Fruit fly (Drosophila melanogaster) Kc167 (cell line): ENCODE results near the gene Rab3GAP1.

Experiments used
- Myc ChIP-seq: fragments of >200 bp; optimal IDR thresholded peaks from 2 replicates; lab custom pipeline; 2017; ENCODE audit warnings: missing external identifiers
- Sin3A ChIP-seq: fragments of >200 bp; optimal IDR thresholded peaks from 2 replicates; lab custom pipeline; 2018; ENCODE audit warnings: missing external identifiers
- h ChIP-seq: fragments of >200 bp; optimal IDR thresholded peaks from 3 replicates; lab custom pipeline; 2018; ENCODE audit warnings: missing external identifiers
- insv ChIP-seq: fragments of >200 bp; optimal IDR thresholded peaks from 3 replicates; lab custom pipeline; 2018; ENCODE audit warnings: missing external identifiers
- psq ChIP-seq: fragments of >200 bp; optimal IDR thresholded peaks from 2 replicates; lab custom pipeline; 2017; ENCODE audit warnings: missing external identifiers
- ttk ChIP-seq: sonication (Bioruptor generic); optimal IDR thresholded peaks from 2 replicates; lab custom pipeline; 2017; ENCODE audit warnings: missing external identifiers

Gene Rab3GAP1

DNA sequence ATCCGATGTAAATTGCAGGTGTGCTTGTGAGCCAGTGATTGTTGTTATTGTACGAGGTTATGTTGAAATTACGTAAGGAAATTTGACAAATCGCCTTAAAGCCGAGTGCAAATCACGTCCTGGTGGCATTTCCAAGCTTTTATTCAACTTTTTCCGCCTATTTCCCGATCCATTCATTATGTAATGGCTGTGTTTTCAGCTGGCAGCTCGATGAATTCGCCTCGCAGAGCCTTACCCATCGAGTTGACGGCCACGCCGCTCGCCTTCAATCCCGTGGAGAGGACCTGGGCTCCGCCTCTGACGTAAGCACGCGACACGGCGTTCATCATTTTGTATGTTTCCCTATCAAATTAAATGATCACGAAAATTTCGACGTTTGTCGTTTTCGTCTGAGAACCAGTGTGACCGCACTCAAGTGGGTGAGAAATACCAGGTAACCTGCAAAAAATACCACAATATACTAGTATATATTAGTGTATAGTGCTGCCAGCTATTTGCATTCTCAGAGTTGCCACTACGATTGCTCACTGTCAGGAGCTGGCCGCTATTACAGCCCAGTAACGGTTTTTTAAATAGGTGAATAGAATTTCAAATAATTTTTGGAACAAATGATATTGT is 2.9 kb upstream of the Rab3GAP1 start, which contains the start of gene RFeSP:
Gene RFeSP (minus strand): TSS at position 413 of the 618 bp plus-strand sequence.
- TF ChIP-seq insv (lab: Kevin White, UChicago) = no peak
- no peak for TF ChIP-seq psq (lab: Kevin White, UChicago)
- TF ChIP-seq ttk (lab: Kevin White, UChicago) = no peak
- TF ChIP-seq Myc (lab: Kevin White, UChicago) = no peak
- TF ChIP-seq h (lab: Kevin White, UChicago) = no peak
- TF ChIP-seq Sin3A (lab: Kevin White, UChicago) = no peak

DNA sequence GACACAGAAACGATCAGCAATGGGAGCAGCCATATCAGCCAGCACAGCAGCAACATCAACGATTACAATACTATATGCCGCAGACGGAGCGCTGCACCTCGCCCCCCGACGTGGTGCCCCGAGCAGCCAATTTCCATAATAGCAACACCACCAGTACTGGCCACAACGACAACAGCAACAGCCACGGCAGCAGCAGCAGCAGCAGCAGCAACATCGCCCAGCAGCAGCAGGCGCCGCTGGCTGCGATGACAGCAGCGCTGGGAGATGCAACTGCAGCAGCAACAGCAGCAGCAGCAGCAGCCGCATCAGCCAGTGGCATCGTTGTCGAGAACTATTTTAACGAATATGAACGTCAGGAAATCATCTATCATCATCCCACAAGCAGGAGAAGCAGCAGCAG is 4.2 kb downstream of the Rab3GAP1 start:
- no peak for TF ChIP-seq ttk (lab: Kevin White, UChicago)
- no peak for TF ChIP-seq insv (lab: Kevin White, UChicago)
- no peak for TF ChIP-seq h (lab: Kevin White, UChicago)
- no peak for TF ChIP-seq Sin3A (lab: Kevin White, UChicago)
- no peak for TF ChIP-seq psq (lab: Kevin White, UChicago)
- TF ChIP-seq Myc (lab: Kevin White, UChicago) = no peak

DNA sequence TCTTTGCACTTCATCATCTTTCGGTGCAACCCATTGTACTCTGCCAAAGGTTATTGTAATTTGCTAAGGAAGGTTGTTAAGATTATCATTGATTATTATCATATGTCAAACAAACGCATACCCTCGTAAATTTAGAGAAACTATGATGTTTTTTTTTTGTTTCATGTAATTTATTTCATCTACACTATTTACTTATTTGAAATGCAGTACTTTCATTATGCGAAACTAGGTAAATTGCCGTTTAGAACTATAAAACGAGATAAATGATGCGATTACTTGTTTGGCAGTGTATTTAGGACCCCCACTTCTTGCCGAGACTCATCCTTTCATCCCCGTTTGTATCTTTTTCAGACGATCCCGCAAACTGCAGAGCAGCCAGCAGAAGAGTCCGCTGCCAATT is 7.1 kb downstream of the Rab3GAP1 start:
- TF ChIP-seq h (lab: Kevin White, UChicago) = no peak
- TF ChIP-seq insv (lab: Kevin White, UChicago) = no peak
- no peak for TF ChIP-seq Myc (lab: Kevin White, UChicago)
- TF ChIP-seq psq (lab: Kevin White, UChicago) = no peak
- no peak for TF ChIP-seq ttk (lab: Kevin White, UChicago)
- TF ChIP-seq Sin3A (lab: Kevin White, UChicago) = no peak

DNA sequence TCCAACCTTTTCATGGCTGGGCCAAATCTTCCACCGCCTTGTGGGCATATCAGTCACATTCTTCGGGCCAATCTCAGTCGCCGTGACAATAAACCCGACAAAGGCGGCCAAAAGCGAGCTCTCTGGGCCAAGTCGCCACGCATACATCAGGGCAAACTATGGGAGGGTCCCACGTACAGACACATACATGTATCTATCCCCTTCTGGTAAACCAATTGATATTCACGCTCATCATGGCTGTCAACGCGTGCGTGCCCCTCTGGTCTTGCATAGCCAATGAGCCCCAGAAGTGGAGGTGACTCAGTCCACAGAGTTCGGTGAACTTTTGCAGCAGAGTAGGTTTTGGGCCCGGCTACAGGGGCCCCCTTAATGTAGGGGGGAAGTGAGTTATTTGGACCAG is 14.3 kb downstream of the Rab3GAP1 start:
- no peak for TF ChIP-seq ttk (lab: Kevin White, UChicago)
- TF ChIP-seq Sin3A (lab: Kevin White, UChicago) = no peak
- TF ChIP-seq psq (lab: Kevin White, UChicago) = no peak
- no peak for TF ChIP-seq insv (lab: Kevin White, UChicago)
- TF ChIP-seq h (lab: Kevin White, UChicago) = no peak
- no peak for TF ChIP-seq Myc (lab: Kevin White, UChicago)

DNA sequence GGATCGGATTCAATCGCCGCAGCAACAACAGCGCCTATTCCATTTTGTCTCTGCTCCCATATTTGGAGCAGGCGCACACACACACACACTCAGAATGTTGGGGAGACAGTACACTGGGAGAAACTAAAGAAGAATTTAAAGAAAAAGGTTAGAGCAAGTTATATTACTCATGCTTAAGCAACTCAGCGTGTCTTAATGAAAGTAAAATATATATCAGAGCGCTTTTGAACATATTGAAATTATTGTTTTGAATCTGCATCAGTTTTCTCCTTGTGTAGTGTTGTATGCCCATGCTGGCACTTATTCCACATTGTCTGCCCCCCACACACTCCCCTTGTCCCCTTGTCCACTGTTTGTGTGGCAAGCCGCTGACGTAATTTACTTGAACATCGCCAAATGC is 20.8 kb downstream of the Rab3GAP1 start:
- TF ChIP-seq Myc (lab: Kevin White, UChicago) (no peak), ttk (lab: Kevin White, UChicago) (no peak)

DNA sequence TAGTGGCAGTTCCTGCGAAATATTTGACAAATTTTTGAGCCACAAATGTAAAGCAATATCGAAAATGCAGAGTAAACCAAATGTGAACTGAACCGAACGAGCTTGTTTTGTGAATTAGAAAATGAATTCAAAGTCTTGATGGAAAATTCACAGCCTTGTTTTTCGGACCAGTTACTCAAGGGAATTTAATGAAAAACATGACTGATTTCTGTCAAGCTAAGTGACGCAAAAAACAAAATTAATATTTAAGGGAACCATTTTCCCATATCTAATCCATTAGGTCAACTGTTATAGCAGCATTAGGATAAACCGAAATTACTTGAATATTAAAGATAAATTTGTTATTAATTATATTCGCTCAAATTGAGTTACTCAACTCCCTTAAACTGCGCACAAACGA is 23.9 kb downstream of the Rab3GAP1 start, which contains the start of gene nis:
Gene nis (minus strand): TSS at position 101 of the 400 bp plus-strand sequence.
- TF ChIP-seq Sin3A (lab: Kevin White, UChicago) (no peak), ttk (lab: Kevin White, UChicago) (no peak), psq (lab: Kevin White, UChicago) (no peak)

DNA sequence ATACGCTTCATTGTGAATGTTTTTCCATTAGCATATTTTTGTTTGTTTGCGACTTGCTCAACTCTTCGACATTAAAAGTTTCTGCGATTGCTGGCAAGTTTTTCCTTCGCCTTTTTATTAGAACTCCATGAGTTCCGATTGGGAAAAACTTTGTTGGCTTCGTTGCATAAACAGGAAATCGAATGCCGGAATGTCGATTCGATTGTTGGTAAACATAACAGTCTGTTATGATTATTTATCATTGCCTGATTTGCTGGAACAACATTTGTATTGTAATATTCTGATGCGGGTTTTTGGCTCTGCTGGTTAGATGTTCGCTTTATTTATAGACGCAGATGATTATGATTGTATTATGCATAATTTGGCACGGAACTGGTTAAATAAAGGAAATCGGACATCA is 31.2 kb downstream of the Rab3GAP1 start:
- TF ChIP-seq insv (lab: Kevin White, UChicago) = no peak
- TF ChIP-seq ttk (lab: Kevin White, UChicago) = no peak
- TF ChIP-seq Myc (lab: Kevin White, UChicago) = no peak
- no peak for TF ChIP-seq Sin3A (lab: Kevin White, UChicago)
- no peak for TF ChIP-seq psq (lab: Kevin White, UChicago)
- TF ChIP-seq h (lab: Kevin White, UChicago) = no peak

DNA sequence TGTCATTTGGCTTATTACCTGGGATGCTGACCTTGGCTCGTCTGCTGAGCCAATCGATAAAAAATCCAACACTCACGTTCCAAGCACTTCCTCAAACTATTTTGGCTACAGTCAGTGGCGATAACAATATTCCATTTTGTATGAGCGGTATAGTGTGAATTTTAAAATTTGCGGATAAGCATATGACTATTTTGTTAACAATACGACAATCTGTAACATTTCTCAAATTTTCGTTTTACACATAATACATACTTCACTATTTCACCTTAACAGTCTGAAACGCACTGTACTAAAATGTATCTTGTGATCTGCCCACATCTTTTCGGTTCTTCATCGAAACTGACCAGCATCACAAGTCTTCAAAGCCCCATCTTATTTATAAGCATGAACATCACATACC is 31.7 kb downstream of the Rab3GAP1 start:
- TF ChIP-seq h (lab: Kevin White, UChicago) (no peak), insv (lab: Kevin White, UChicago) (no peak), Sin3A (lab: Kevin White, UChicago) (no peak), psq (lab: Kevin White, UChicago) (no peak), Myc (lab: Kevin White, UChicago) (no peak), ttk (lab: Kevin White, UChicago) (no peak)

DNA sequence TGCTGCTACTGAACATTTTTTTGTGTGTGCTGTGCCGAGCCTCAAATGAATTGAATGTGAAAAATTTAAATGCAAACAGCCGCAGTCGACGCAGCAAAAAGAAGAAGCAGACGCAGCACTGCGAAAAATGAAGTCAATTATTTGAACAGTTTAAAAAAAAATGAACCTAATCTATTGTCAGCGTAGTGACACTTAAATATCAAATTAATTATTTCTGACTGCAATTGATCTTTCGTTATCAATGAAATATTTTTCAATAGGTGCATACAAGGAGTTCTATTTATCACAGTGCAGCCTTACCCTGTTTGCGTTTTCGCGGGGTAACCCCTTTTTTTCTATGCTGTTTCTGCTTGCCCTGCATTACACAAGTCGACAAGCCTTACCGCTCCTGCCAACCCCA is 35.4 kb downstream of the Rab3GAP1 start:
- TF ChIP-seq ttk (lab: Kevin White, UChicago) (no peak), h (lab: Kevin White, UChicago) (no peak), Myc (lab: Kevin White, UChicago) (no peak), psq (lab: Kevin White, UChicago) (no peak), insv (lab: Kevin White, UChicago) (no peak), Sin3A (lab: Kevin White, UChicago) (no peak)

DNA sequence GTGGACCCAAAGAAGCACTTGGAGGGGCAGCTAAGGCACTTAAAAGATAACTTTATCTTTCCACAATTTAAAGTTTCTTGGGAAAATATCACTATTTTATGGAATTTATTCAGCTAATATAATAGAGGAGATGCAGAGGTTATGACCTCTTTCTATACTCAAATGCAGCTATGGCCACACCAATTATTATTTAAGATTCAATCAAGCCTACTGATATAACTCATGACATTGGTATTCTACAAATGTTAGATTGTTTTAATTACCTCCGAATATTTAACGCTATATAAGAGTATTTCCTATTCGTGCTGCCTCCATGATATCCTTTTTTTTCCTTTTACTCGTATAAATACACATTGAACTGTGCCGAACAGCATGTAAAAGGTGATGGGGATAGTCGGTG is 36.9 kb downstream of the Rab3GAP1 start:
- TF ChIP-seq h (lab: Kevin White, UChicago) = no peak
- no peak for TF ChIP-seq insv (lab: Kevin White, UChicago)
- no peak for TF ChIP-seq ttk (lab: Kevin White, UChicago)
- TF ChIP-seq Sin3A (lab: Kevin White, UChicago) = no peak
- TF ChIP-seq psq (lab: Kevin White, UChicago) = no peak
- TF ChIP-seq Myc (lab: Kevin White, UChicago) = no peak

DNA sequence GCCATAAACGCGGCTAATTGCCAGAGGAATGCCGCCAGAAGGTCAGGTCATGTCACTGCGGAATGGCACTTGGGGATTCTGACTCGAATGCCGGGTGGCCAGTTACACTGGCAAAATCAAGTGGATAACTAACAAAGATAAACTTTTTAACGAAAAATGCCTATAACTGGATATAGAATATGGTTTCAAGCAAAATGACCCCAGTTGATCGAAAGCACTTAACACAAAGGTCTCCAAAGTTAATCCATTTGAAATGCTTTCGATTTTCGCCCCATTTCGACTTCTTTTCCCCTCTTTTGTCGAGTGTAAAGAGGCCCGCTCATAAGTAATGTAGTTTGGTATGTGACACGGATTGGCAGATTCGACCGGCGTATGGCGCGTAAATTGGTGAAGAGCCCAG is 42.3 kb downstream of the Rab3GAP1 start:
- no peak for TF ChIP-seq psq (lab: Kevin White, UChicago)
- TF ChIP-seq insv (lab: Kevin White, UChicago) = no peak

DNA sequence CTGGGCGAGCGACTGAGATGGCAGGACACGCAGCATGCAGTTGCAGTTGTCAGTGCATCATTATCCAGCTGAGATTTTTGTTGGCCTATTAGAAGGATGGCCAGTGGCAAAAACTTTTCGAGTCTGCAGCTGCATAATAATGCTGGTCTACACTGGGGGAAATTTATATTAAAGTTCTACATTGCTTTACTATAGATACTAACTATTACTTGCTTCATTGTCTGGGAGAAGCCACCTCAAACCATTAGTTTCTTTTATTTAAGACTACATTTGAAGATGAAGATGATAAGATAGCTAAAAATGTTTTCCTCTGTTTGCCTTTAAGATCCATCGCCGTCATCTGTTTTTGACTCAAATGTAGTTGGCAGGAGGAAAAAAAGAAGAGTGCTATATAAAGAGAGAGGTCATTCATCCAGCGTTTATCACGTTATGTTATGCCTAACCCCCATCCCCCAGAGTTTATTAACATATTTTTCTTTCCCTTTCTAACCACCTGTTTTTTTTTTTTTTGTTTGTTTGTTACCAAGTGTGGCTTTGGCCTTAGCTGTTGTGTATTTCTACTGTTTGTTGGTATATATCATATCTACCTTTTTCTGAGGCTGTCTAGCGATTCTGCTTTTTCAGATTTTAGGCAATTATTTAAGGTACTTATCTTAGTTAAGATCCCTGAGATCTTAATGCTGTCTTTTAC is 51.0 kb downstream of the Rab3GAP1 start:
- TF ChIP-seq h (lab: Kevin White, UChicago) = no peak
- no peak for TF ChIP-seq Myc (lab: Kevin White, UChicago)
- TF ChIP-seq psq (lab: Kevin White, UChicago) = no peak
- no peak for TF ChIP-seq Sin3A (lab: Kevin White, UChicago)
- TF ChIP-seq ttk (lab: Kevin White, UChicago) = no peak
- TF ChIP-seq insv (lab: Kevin White, UChicago) = no peak
